Fruit fly (Drosophila melanogaster) whole organism, embryonic: ENCODE results near the gene TrpA1.
A peak's percentile ranks its signal among the peaks of the same experiment; 100 is the strongest.

Experiments used
- Ada2b ChIP-seq: fragments of 200-800 bp; sonication (Bioruptor generic); IDR thresholded peaks from 2 replicates; pipeline ENCODE4 v1.3.6; 2022; ENCODE audit warnings: missing biosample characterization, missing genetic modification characterization
- CG10321 ChIP-seq: fragments of 200-800 bp; sonication (Bioruptor generic); IDR thresholded peaks from 2 replicates; pipeline ENCODE4 v1.3.6; 2022; ENCODE audit warnings: missing biosample characterization, missing genetic modification characterization
- CG10366 ChIP-seq: fragments of 200-800 bp; sonication (Bioruptor generic); IDR thresholded peaks from 2 replicates; pipeline ENCODE4 v1.3.6; 2022; ENCODE audit warnings: missing biosample characterization, missing genetic modification characterization
- CG10565 ChIP-seq: fragments of 200-800 bp; sonication (Bioruptor generic); optimal IDR thresholded peaks from 3 replicates; lab custom pipeline; 2016; ENCODE audit warnings: missing biosample characterization, mild to moderate bottlenecking, missing genetic modification characterization
- CG11398 ChIP-seq: fragments of 200-800 bp; sonication (Bioruptor generic); optimal IDR thresholded peaks from 2 replicates; lab custom pipeline; 2016; ENCODE audit warnings: missing biosample characterization, missing genetic modification characterization
- CG11456 ChIP-seq: fragments of 200-800 bp; sonication (Bioruptor generic); IDR thresholded peaks from 3 replicates; pipeline ENCODE4 v1.3.6; 2022; ENCODE audit warnings: missing biosample characterization, missing genetic modification characterization
- CG12659 ChIP-seq: fragments of 200-800 bp; sonication (Bioruptor generic); optimal IDR thresholded peaks from 3 replicates; lab custom pipeline; 2017; ENCODE audit warnings: mild to moderate bottlenecking, missing biosample characterization, missing genetic modification reagents, missing genetic modification characterization
- CG12942 ChIP-seq: fragments of 200-800 bp; sonication (Bioruptor generic); optimal IDR thresholded peaks from 3 replicates; lab custom pipeline; 2016; ENCODE audit warnings: missing biosample characterization, missing genetic modification characterization
- CG14014 ChIP-seq: fragments of 200-800 bp; sonication (Bioruptor generic); IDR thresholded peaks from 2 replicates; pipeline ENCODE4 v1.3.6; 2022; ENCODE audit warnings: missing biosample characterization, missing genetic modification characterization
- CG17385 ChIP-seq: fragments of 200-800 bp; sonication (Bioruptor generic); optimal IDR thresholded peaks from 3 replicates; lab custom pipeline; 2018; ENCODE audit warnings: missing biosample characterization, mild to moderate bottlenecking, missing genetic modification characterization
- CG17802 ChIP-seq: fragments of 200-800 bp; sonication (Bioruptor generic); optimal IDR thresholded peaks from 2 replicates; lab custom pipeline; 2018; ENCODE audit warnings: missing biosample characterization, mild to moderate bottlenecking, missing genetic modification characterization, moderate library complexity
- CG1832 ChIP-seq: fragments of 200-800 bp; sonication (Bioruptor generic); optimal IDR thresholded peaks from 2 replicates; lab custom pipeline; 2017; ENCODE audit warnings: missing biosample characterization, mild to moderate bottlenecking, missing genetic modification characterization, inconsistent platforms
- CG2678 ChIP-seq: fragments of 200-800 bp; sonication (Bioruptor generic); optimal IDR thresholded peaks from 3 replicates; lab custom pipeline; 2019; ENCODE audit warnings: missing biosample characterization, mild to moderate bottlenecking, missing genetic modification characterization, moderate library complexity
- CG31441 ChIP-seq: fragments of 200-800 bp; sonication (Bioruptor generic); IDR thresholded peaks from 2 replicates; pipeline ENCODE4 v1.3.6; 2022; ENCODE audit warnings: missing biosample characterization, missing genetic modification characterization
- CG34422 ChIP-seq: fragments of 200-800 bp; sonication (Bioruptor generic); IDR thresholded peaks from 3 replicates; pipeline ENCODE4 v1.3.6; 2022; ENCODE audit warnings: missing biosample characterization, missing genetic modification characterization
- CG3726 ChIP-seq: fragments of 200-800 bp; sonication (Bioruptor generic); IDR thresholded peaks from 3 replicates; pipeline ENCODE4, ENCODE4 v1.3.6; 2022; ENCODE audit warnings: missing biosample characterization, missing genetic modification characterization
- CG4404 ChIP-seq: fragments of 200-800 bp; sonication (Bioruptor generic); IDR thresholded peaks from 2 replicates; pipeline ENCODE4 v1.3.6; 2022; ENCODE audit warnings: missing biosample characterization, missing genetic modification characterization
- CG6654 ChIP-seq: fragments of 200-800 bp; sonication (Bioruptor generic); optimal IDR thresholded peaks from 2 replicates; lab custom pipeline; 2017; ENCODE audit warnings: missing biosample characterization, mild to moderate bottlenecking, missing genetic modification characterization
- CG7357 ChIP-seq: fragments of 200-800 bp; sonication (Bioruptor generic); IDR thresholded peaks from 3 replicates; pipeline ENCODE4 v1.3.6; 2022; ENCODE audit warnings: missing biosample characterization, missing genetic modification characterization
- CG9437 ChIP-seq: fragments of 200-800 bp; sonication (Bioruptor generic); optimal IDR thresholded peaks from 2 replicates; lab custom pipeline; 2018; ENCODE audit warnings: missing biosample characterization, mild to moderate bottlenecking, missing genetic modification characterization
- CrebB ChIP-seq: fragments of 200-800 bp; sonication (Bioruptor generic); optimal IDR thresholded peaks from 3 replicates; lab custom pipeline; 2018; ENCODE audit warnings: missing biosample characterization, mild to moderate bottlenecking, missing genetic modification characterization
- D ChIP-seq, 2 experiments: fragments of 200-800 bp in 1 of 2; fragments of >200 bp in 1 of 2; sonication (Bioruptor generic) in 1 of 2; optimal IDR thresholded peaks; 2 replicates in 1 of 2; 3 replicates in 1 of 2; lab custom pipeline; 2017; ENCODE audit warnings: mild to moderate bottlenecking in 1 of 2, missing biosample characterization in 1 of 2, missing genetic modification characterization in 1 of 2, missing genetic modification reagents in 1 of 2
- ERR ChIP-seq: fragments of 200-800 bp; sonication (Bioruptor generic); optimal IDR thresholded peaks from 2 replicates; lab custom pipeline; 2016; ENCODE audit warnings: missing biosample characterization, missing genetic modification characterization
- H15 ChIP-seq: fragments of 200-800 bp; sonication (Bioruptor generic); IDR thresholded peaks from 3 replicates; pipeline ENCODE4 v1.3.6; 2022; ENCODE audit warnings: missing biosample characterization, missing genetic modification characterization
- Hr78 ChIP-seq, 2 experiments: fragments of 200-800 bp in 1 of 2; fragments of >200 bp in 1 of 2; sonication (Bioruptor generic) in 1 of 2; optimal IDR thresholded peaks; 2 replicates each; lab custom pipeline; 2017 to 2019; ENCODE audit warnings: missing biosample characterization in 2 of 2, missing genetic modification characterization in 2 of 2, mild to moderate bottlenecking in 1 of 2, moderate library complexity in 1 of 2
- Jarid2 ChIP-seq: fragments of 200-800 bp; sonication (Bioruptor generic); optimal IDR thresholded peaks from 3 replicates; lab custom pipeline; 2017; ENCODE audit warnings: mild to moderate bottlenecking, missing biosample characterization, missing genetic modification reagents, missing genetic modification characterization
- Meics ChIP-seq: fragments of 200-800 bp; sonication (Bioruptor generic); optimal IDR thresholded peaks from 2 replicates; lab custom pipeline; 2017; ENCODE audit warnings: missing biosample characterization, mild to moderate bottlenecking, missing genetic modification characterization
- Neu2 ChIP-seq: fragments of 200-800 bp; sonication (Bioruptor generic); optimal IDR thresholded peaks from 3 replicates; lab custom pipeline; 2016; ENCODE audit warnings: missing biosample characterization, missing genetic modification characterization, borderline replicate concordance
- Nf-YA ChIP-seq: fragments of 200-800 bp; sonication (Bioruptor generic); IDR thresholded peaks from 2 replicates; pipeline ENCODE4 v1.3.6; 2022; ENCODE audit warnings: missing biosample characterization, missing genetic modification characterization
- Nf-YC ChIP-seq: fragments of 200-800 bp; optimal IDR thresholded peaks from 3 replicates; lab custom pipeline; 2019; ENCODE audit warnings: missing biosample characterization, mild to moderate bottlenecking, missing genetic modification characterization, moderate library complexity
- Pdp1 ChIP-seq, 2 experiments: fragments of 200-800 bp; sonication (Bioruptor generic); optimal IDR thresholded peaks; 3 replicates each; lab custom pipeline; 2016; ENCODE audit warnings: missing biosample characterization in 2 of 2, missing genetic modification characterization in 2 of 2, mild to moderate bottlenecking in 1 of 2, moderate library complexity in 1 of 2
- Ravus ChIP-seq: fragments of 200-800 bp; sonication (Bioruptor generic); IDR thresholded peaks from 2 replicates; pipeline ENCODE4 v1.3.6; 2022; ENCODE audit warnings: missing biosample characterization, missing genetic modification characterization
- Rfx ChIP-seq: fragments of 200-800 bp; sonication (Bioruptor generic); IDR thresholded peaks from 2 replicates; pipeline ENCODE4 v1.3.6; 2022; ENCODE audit warnings: missing biosample characterization, missing genetic modification characterization
- Rx ChIP-seq: fragments of 200-800 bp; sonication (Bioruptor generic); IDR thresholded peaks from 2 replicates; pipeline ENCODE4 v1.3.6; 2022; ENCODE audit warnings: missing biosample characterization, missing genetic modification characterization
- abd-A ChIP-seq: fragments of 200-800 bp; sonication (Bioruptor generic); optimal IDR thresholded peaks from 3 replicates; lab custom pipeline; 2019; ENCODE audit warnings: missing biosample characterization, mild to moderate bottlenecking, missing genetic modification characterization, moderate library complexity
- aop ChIP-seq: fragments of 200-800 bp; sonication (Bioruptor generic); IDR thresholded peaks from 2 replicates; pipeline ENCODE4 v1.3.6; 2022; ENCODE audit warnings: missing biosample characterization, missing genetic modification characterization
- ap ChIP-seq: fragments of 200-800 bp; sonication (Bioruptor generic); IDR thresholded peaks from 2 replicates; pipeline ENCODE4 v1.3.6; 2022; ENCODE audit warnings: missing biosample characterization, missing genetic modification characterization
- dmrt99B ChIP-seq: fragments of 200-800 bp; sonication (Bioruptor generic); optimal IDR thresholded peaks from 2 replicates; lab custom pipeline; 2018; ENCODE audit warnings: missing biosample characterization, mild to moderate bottlenecking, missing genetic modification characterization, moderate library complexity
- gce ChIP-seq: fragments of 200-800 bp; sonication (Bioruptor generic); IDR thresholded peaks from 3 replicates; pipeline ENCODE4 v1.3.6; 2022; ENCODE audit warnings: missing biosample characterization, missing genetic modification characterization
- maf-S ChIP-seq: fragments of 200-800 bp; sonication (Bioruptor generic); optimal IDR thresholded peaks from 2 replicates; lab custom pipeline; 2016; ENCODE audit warnings: missing biosample characterization, missing genetic modification characterization
- phol ChIP-seq: fragments of 200-800 bp; sonication (Bioruptor generic); optimal IDR thresholded peaks from 3 replicates; lab custom pipeline; 2018; ENCODE audit warnings: missing biosample characterization, mild to moderate bottlenecking, missing genetic modification characterization, moderate library complexity
- prd ChIP-seq, 3 experiments: fragments of >200 bp in 2 of 3; fragments of 200-800 bp in 1 of 3; sonication (Bioruptor generic) in 1 of 3; optimal IDR thresholded peaks in 2 of 3; IDR thresholded peaks in 1 of 3; 2 replicates in 2 of 3; 3 replicates in 1 of 3; pipeline versions ENCODE4 v1.3.6 to Lab custom; 2017 to 2022; ENCODE audit warnings: missing biosample characterization in 1 of 3, missing genetic modification characterization in 1 of 3
- salm ChIP-seq: fragments of 200-800 bp; sonication (Bioruptor generic); optimal IDR thresholded peaks from 2 replicates; lab custom pipeline; 2018; ENCODE audit warnings: missing biosample characterization, mild to moderate bottlenecking, missing genetic modification characterization
- schlank ChIP-seq: fragments of 200-800 bp; sonication (Bioruptor generic); optimal IDR thresholded peaks from 2 replicates; lab custom pipeline; 2018; ENCODE audit warnings: missing biosample characterization, mild to moderate bottlenecking, missing genetic modification characterization
- seq ChIP-seq: fragments of 200-800 bp; sonication (Bioruptor generic); IDR thresholded peaks from 2 replicates; pipeline ENCODE4 v1.3.6; 2022; ENCODE audit warnings: missing biosample characterization, missing genetic modification characterization
- tap ChIP-seq: fragments of 200-800 bp; optimal IDR thresholded peaks from 3 replicates; lab custom pipeline; 2019; ENCODE audit warnings: missing biosample characterization, mild to moderate bottlenecking, missing genetic modification characterization, moderate library complexity
- tll ChIP-seq, 2 experiments: fragments of 200-800 bp in 1 of 2; fragments of >200 bp in 1 of 2; sonication (Bioruptor generic) in 1 of 2; optimal IDR thresholded peaks; 2 replicates each; lab custom pipeline; 2017 to 2019; ENCODE audit warnings: missing biosample characterization in 2 of 2, missing genetic modification characterization in 2 of 2, mild to moderate bottlenecking in 1 of 2, moderate library complexity in 1 of 2
- trem ChIP-seq: fragments of 200-800 bp; optimal IDR thresholded peaks from 3 replicates; lab custom pipeline; 2019; ENCODE audit warnings: missing biosample characterization, mild to moderate bottlenecking, missing genetic modification characterization, moderate library complexity
- zfh2 ChIP-seq: fragments of 200-800 bp; sonication (Bioruptor generic); optimal IDR thresholded peaks from 2 replicates; lab custom pipeline; 2016; ENCODE audit warnings: missing biosample characterization, missing genetic modification characterization

TrpA1 gene

dm6 chr3L:8920710-8921109 lies 15.7 kb upstream of the TrpA1 start (continued):
- TF ChIP-seq ap (GFP tag; lab: Robert Waterston, UW) = peak; percentile 76
- TF ChIP-seq dmrt99B (tag; lab: Kevin White, UChicago) = peak; percentile 90
- peak; percentile 28 for TF ChIP-seq Nf-YC
- TF ChIP-seq CG34422 (GFP tag; lab: Robert Waterston, UW) = peak; percentile 66
- TF ChIP-seq CG10565 (GFP tag; lab: Kevin White, UChicago) = no peak
- TF ChIP-seq phol (tag; lab: Kevin White, UChicago) = peak; percentile 68
- TF ChIP-seq schlank (tag; lab: Kevin White, UChicago) = no peak
- TF ChIP-seq CG1832 (GFP tag; lab: Kevin White, UChicago) = no peak
- peak; percentile 80 for TF ChIP-seq Ada2b
- no peak for TF ChIP-seq tll (GFP tag; optimal IDR thresholded peaks at IDR 0.05; lab: Kevin White, UChicago)
- TF ChIP-seq CG12659 (GFP tag; lab: Kevin White, UChicago) = peak; percentile 42
- peak; percentile 38 for TF ChIP-seq zfh2 (GFP tag; lab: Kevin White, UChicago)
- TF ChIP-seq CG31441 (GFP tag; lab: Robert Waterston, UW) = peak; percentile 78
- peak; percentile 50; the same call in 1 of the 3 replicates for TF ChIP-seq CG3726
- peak; percentile 66; the same call in 1 of the 3 replicates for TF ChIP-seq gce (GFP tag; lab: Robert Waterston, UW)
- TF ChIP-seq CG10366 = peak; percentile 70
- peak; percentile 57 for TF ChIP-seq salm (tag; lab: Kevin White, UChicago)
- TF ChIP-seq abd-A (tag; lab: Kevin White, UChicago) = no peak
- peak; percentile 21 for TF ChIP-seq CG12942
- no peak for TF ChIP-seq Neu2 (GFP tag; lab: Kevin White, UChicago)
- TF ChIP-seq CG2678 = peak; percentile 60
- no peak for TF ChIP-seq ERR (GFP tag; lab: Kevin White, UChicago)
- TF ChIP-seq prd (optimal IDR thresholded peaks at IDR 0.05; lab: Kevin White, UChicago) = no peak
- TF ChIP-seq prd (GFP tag; IDR thresholded peaks at IDR 0.05; lab: Robert Waterston, UW) = peak; percentile 74
- peak; percentile 16 for TF ChIP-seq CG11398 (GFP tag; lab: Kevin White, UChicago)
- TF ChIP-seq tap (tag; lab: Kevin White, UChicago) = peak; percentile 68
- TF ChIP-seq Ravus = peak; percentile 51; the same call in 1 of the 2 replicates
- TF ChIP-seq CG6654 = peak; percentile 26
- peak; percentile 71 for TF ChIP-seq Meics (GFP tag; lab: Kevin White, UChicago)
- peak; percentile 54; the same call in 1 of the 2 replicates for TF ChIP-seq CG14014
- peak; percentile 79 for TF ChIP-seq Rfx (GFP tag; lab: Robert Waterston, UW)
- peak in 1 of 2 experiments; percentile 18 for TF ChIP-seq Hr78 (GFP tag; optimal IDR thresholded peaks at IDR 0.05; lab: Kevin White, UChicago)
- TF ChIP-seq CG17385 (GFP tag; lab: Kevin White, UChicago) = peak; percentile 59
- TF ChIP-seq D (optimal IDR thresholded peaks at IDR 0.05; lab: Kevin White, UChicago) = no peak
- peak; percentile 29 for TF ChIP-seq D (GFP tag; optimal IDR thresholded peaks at IDR 0.05; lab: Kevin White, UChicago)
- peak; percentile 17 for TF ChIP-seq trem (tag; lab: Kevin White, UChicago)
- TF ChIP-seq CG10321 (GFP tag; lab: Robert Waterston, UW) = no peak
- TF ChIP-seq Pdp1 (GFP tag; optimal IDR thresholded peaks at IDR 0.05; lab: Kevin White, UChicago) = peak; percentile 60 to 63
- TF ChIP-seq seq (GFP tag; lab: Robert Waterston, UW) = peak; percentile 62
- peak; percentile 62; the same call in 1 of the 3 replicates for TF ChIP-seq H15
- peak; percentile 52; the same call in 1 of the 3 replicates for TF ChIP-seq CG7357 (GFP tag; lab: Robert Waterston, UW)
- peak; percentile 0 for TF ChIP-seq maf-S (GFP tag; lab: Kevin White, UChicago)
- TF ChIP-seq Rx (GFP tag; lab: Robert Waterston, UW) = peak; percentile 57; the same call in 1 of the 2 replicates
- peak; percentile 52 for TF ChIP-seq CG4404 (GFP tag; lab: Robert Waterston, UW)
- peak; percentile 68; the same call in 1 of the 3 replicates for TF ChIP-seq CG11456 (GFP tag; lab: Robert Waterston, UW)
- no peak for TF ChIP-seq Jarid2 (GFP tag; lab: Kevin White, UChicago)
- TF ChIP-seq CrebB (tag; lab: Kevin White, UChicago) = peak; percentile 27
- no peak for TF ChIP-seq Nf-YA (GFP tag; lab: Robert Waterston, UW)
- no peak for TF ChIP-seq CG17802 (tag; lab: Kevin White, UChicago)
- TF ChIP-seq aop (GFP tag; lab: Robert Waterston, UW) = 0 out of 2 replicates have a peak, but pooled peaks have one; percentile 6
- peak; percentile 17 for TF ChIP-seq CG9437
